Fruit fly (Drosophila melanogaster): ENCODE data around the gene Smg5.

Gene Smg5

DNA sequence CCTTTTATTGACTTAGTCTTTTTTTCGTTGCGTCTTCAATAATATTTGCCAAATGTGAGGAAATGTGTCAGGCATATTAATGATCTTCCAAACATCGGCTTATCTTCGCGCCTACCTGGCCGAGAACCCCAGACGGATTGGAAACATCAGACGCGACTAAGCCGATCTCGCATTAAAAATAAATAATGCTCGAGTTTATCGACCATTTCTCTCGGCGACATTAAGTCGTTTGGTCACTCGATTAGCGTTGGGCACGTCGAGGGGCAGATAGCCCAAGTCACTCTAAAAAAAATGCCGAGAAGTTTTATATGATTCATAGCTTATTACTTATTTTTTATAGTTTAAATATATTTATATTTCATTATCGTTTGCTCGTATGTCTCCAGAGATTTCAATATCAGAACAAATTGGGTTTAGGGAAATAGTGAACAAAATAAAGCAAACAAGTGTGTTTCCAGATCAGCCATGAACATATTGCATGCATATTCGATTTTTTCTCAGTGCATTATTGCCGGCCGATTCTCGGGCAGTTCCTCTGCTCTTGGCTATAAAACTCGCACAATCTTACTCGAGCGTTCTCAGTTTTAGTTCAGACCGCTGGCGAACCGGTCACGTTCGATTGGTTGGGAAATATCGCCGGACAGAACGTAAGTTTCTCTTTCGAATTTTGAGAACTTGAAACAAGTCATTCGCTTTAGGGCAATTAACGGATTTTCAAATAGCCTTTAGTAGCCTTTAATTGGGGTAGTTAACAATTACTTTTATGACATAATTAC, 799 bp upstream of the Smg5 start, which contains the start of gene Ance (continued):
- 0 out of 2 replicates have a peak, but pooled peaks have one; percentile 9 for TF ChIP-seq toy (GFP tag; IDR thresholded peaks at IDR 0.05)
- no peak for TF ChIP-seq Ets65A (GFP tag)
- TF ChIP-seq jing (GFP tag; optimal IDR thresholded peaks at IDR 0.05): no peak
- no peak for TF ChIP-seq Ets97D (GFP tag; optimal IDR thresholded peaks at IDR 0.05)
- no peak for TF ChIP-seq CG43689 (GFP tag; IDR thresholded peaks at IDR 0.05)
- no peak for TF ChIP-seq ap (GFP tag; IDR thresholded peaks at IDR 0.05)
- no peak for TF ChIP-seq CG14667 (GFP tag; IDR thresholded peaks at IDR 0.05)
- TF ChIP-seq Atf-2 (GFP tag; optimal IDR thresholded peaks at IDR 0.05): no peak
- TF ChIP-seq oc (tag; optimal IDR thresholded peaks at IDR 0.05): peak; percentile 62
- TF ChIP-seq sim (GFP tag; IDR thresholded peaks at IDR 0.05): no peak
- TF ChIP-seq CG11695 (GFP tag; IDR thresholded peaks at IDR 0.05): peak; percentile 61; the same call in 2 of the 3 replicates
- TF ChIP-seq ssp (GFP tag; IDR thresholded peaks at IDR 0.05): no peak
- TF ChIP-seq da (GFP tag; optimal IDR thresholded peaks at IDR 0.05): no peak
- peak; percentile 79 for TF ChIP-seq CG18599 (GFP tag; optimal IDR thresholded peaks at IDR 0.05)
- peak; percentile 31; the same call in 1 of the 2 replicates for TF ChIP-seq CG7372 (GFP tag; IDR thresholded peaks at IDR 0.05)
- TF ChIP-seq Nf-YB (GFP tag; optimal IDR thresholded peaks at IDR 0.05): no peak
- peak; percentile 58; the same call in 1 of the 3 replicates for TF ChIP-seq Dbx (GFP tag; IDR thresholded peaks at IDR 0.05)
- no peak for TF ChIP-seq CG2116 (GFP tag; optimal IDR thresholded peaks at IDR 0.05)
- TF ChIP-seq Gug (GFP tag; IDR thresholded peaks at IDR 0.05): peak; percentile 16; the same call in 1 of the 4 replicates
- peak in 1 of 2 experiments; percentile 62 for TF ChIP-seq Eip74EF (GFP tag; optimal IDR thresholded peaks at IDR 0.05)
- peak; percentile 51 for TF ChIP-seq CG15269 (tag; optimal IDR thresholded peaks at IDR 0.05)
- TF ChIP-seq chn (GFP tag; optimal IDR thresholded peaks at IDR 0.05): no peak
- peak; percentile 74 for TF ChIP-seq Jarid2 (GFP tag; optimal IDR thresholded peaks at IDR 0.05)
- TF ChIP-seq CG15601 (tag; optimal IDR thresholded peaks at IDR 0.05): peak; percentile 44
- no peak for TF ChIP-seq sisA (GFP tag; IDR thresholded peaks at IDR 0.05)
- peak; percentile 40 for TF ChIP-seq CG18262 (tag; optimal IDR thresholded peaks at IDR 0.05)
- no peak for TF ChIP-seq sima (GFP tag; optimal IDR thresholded peaks at IDR 0.05)
- no peak for TF ChIP-seq D19A (tag; optimal IDR thresholded peaks at IDR 0.05)
- TF ChIP-seq Med (GFP tag): peak; percentile 83
- no peak for TF ChIP-seq CG2875 (GFP tag; optimal IDR thresholded peaks at IDR 0.05)
- TF ChIP-seq CrebB (tag; optimal IDR thresholded peaks at IDR 0.05): peak; percentile 0
- no peak for TF ChIP-seq so (GFP tag; IDR thresholded peaks at IDR 0.05)
- 0 out of 2 replicates have a peak, but pooled peaks have one; percentile 7 for TF ChIP-seq Scr (GFP tag; IDR thresholded peaks at IDR 0.05; ENCODE audit: partially characterized antibody)
- peak; percentile 88 for TF ChIP-seq CG13894 (tag; optimal IDR thresholded peaks at IDR 0.05)
- peak; percentile 28 for TF ChIP-seq Blimp-1 (GFP tag; optimal IDR thresholded peaks at IDR 0.05)
- no peak for TF ChIP-seq CG17612 (GFP tag; IDR thresholded peaks at IDR 0.05)
- TF ChIP-seq sob (GFP tag; IDR thresholded peaks at IDR 0.05): peak; percentile 53; the same call in 1 of the 2 replicates
- no peak for TF ChIP-seq CTCF (GFP tag; optimal IDR thresholded peaks at IDR 0.05)
- TF ChIP-seq CG8281 (tag; optimal IDR thresholded peaks at IDR 0.05): no peak
- no peak for TF ChIP-seq salm (tag; optimal IDR thresholded peaks at IDR 0.05)
- TF ChIP-seq CG1529 (GFP tag; optimal IDR thresholded peaks at IDR 0.05): no peak
- TF ChIP-seq schlank (tag; optimal IDR thresholded peaks at IDR 0.05): peak; percentile 37
- no peak for TF ChIP-seq ken (GFP tag; IDR thresholded peaks at IDR 0.05)
- TF ChIP-seq z (GFP tag; IDR thresholded peaks at IDR 0.05): no peak
- peak; percentile 13 for TF ChIP-seq CG30403 (GFP tag; optimal IDR thresholded peaks at IDR 0.05)
- TF ChIP-seq insv (GFP tag; optimal IDR thresholded peaks at IDR 0.05): no peak
- TF ChIP-seq CG10979 (tag; optimal IDR thresholded peaks at IDR 0.05): peak; percentile 50
- no peak for TF ChIP-seq az2 (GFP tag; optimal IDR thresholded peaks at IDR 0.05)
- no peak for TF ChIP-seq lov (optimal IDR thresholded peaks at IDR 0.05)
- no peak for TF ChIP-seq lov (GFP tag; IDR thresholded peaks at IDR 0.05)
- no peak for TF ChIP-seq wor (GFP tag; IDR thresholded peaks at IDR 0.05)

All from whole organism, embryonic.